Worm (Caenorhabditis elegans) whole organism, L2 larva: Measurements from ENCODE around the gene cyp-44A1.

Source experiments
- C34F6.9 ChIP-seq: fragments of 150-350 bp; optimal IDR thresholded peaks from 2 replicates; lab custom pipeline; 2014; ENCODE audit warnings: missing biosample characterization, missing genetic modification characterization
- R02D3.7 ChIP-seq: fragments of 150-350 bp; optimal IDR thresholded peaks from 2 replicates; lab custom pipeline; 2014; ENCODE audit warnings: missing biosample characterization, missing genetic modification characterization
- ZK546.5 ChIP-seq: sonication (generic microtip); optimal IDR thresholded peaks from 2 replicates; lab custom pipeline; 2017; ENCODE audit warnings: missing biosample characterization, missing genetic modification characterization
- alr-1 ChIP-seq: fragments of 150-350 bp; optimal IDR thresholded peaks from 2 replicates; lab custom pipeline; 2014; ENCODE audit warnings: missing biosample characterization, missing genetic modification characterization
- aly-2 ChIP-seq: fragments of 150-350 bp; optimal IDR thresholded peaks from 2 replicates; lab custom pipeline; 2014; ENCODE audit warnings: missing biosample characterization, missing genetic modification characterization
- blmp-1 ChIP-seq: sonication (generic microtip); optimal IDR thresholded peaks from 2 replicates; lab custom pipeline; 2017; ENCODE audit warnings: missing genetic modification characterization, mild to moderate bottlenecking, missing compliant biosample characterization, antibody characterized with exemption, moderate library complexity; ENCODE audit not compliant: insufficient read depth
- dmd-4 ChIP-seq: sonication (generic microtip); optimal IDR thresholded peaks from 2 replicates; lab custom pipeline; 2017; ENCODE audit warnings: missing biosample characterization, missing genetic modification characterization
- elt-1 ChIP-seq: fragments of 150-350 bp; optimal IDR thresholded peaks from 2 replicates; lab custom pipeline; 2014; ENCODE audit warnings: missing biosample characterization, missing genetic modification characterization
- elt-3 ChIP-seq: sonication (generic microtip); optimal IDR thresholded peaks from 2 replicates; lab custom pipeline; 2017; ENCODE audit warnings: missing biosample characterization, missing genetic modification characterization
- fos-1 ChIP-seq: fragments of 150-350 bp; optimal IDR thresholded peaks from 2 replicates; lab custom pipeline; 2014; ENCODE audit warnings: missing biosample characterization, missing genetic modification characterization
- gmeb-1 ChIP-seq: fragments of 150-350 bp; optimal IDR thresholded peaks from 2 replicates; lab custom pipeline; 2014; ENCODE audit warnings: missing biosample characterization, missing genetic modification characterization
- lin-11 ChIP-seq: fragments of 150-350 bp; sonication (generic microtip); optimal IDR thresholded peaks from 2 replicates; lab custom pipeline; 2014; ENCODE audit warnings: missing biosample characterization, missing genetic modification characterization, inconsistent platforms, mixed read lengths
- lin-39 ChIP-seq: fragments of 150-350 bp; optimal IDR thresholded peaks from 2 replicates; lab custom pipeline; 2014; ENCODE audit warnings: missing biosample characterization, missing genetic modification reagents, missing genetic modification characterization
- lsy-2 ChIP-seq, 2 experiments: fragments of 150-350 bp in 1 of 2; sonication (generic microtip) in 1 of 2; optimal IDR thresholded peaks; 2 replicates each; lab custom pipeline; 2014 to 2017; ENCODE audit warnings: missing biosample characterization in 2 of 2, missing genetic modification characterization in 2 of 2
- mab-5 ChIP-seq: fragments of 150-350 bp; optimal IDR thresholded peaks from 2 replicates; lab custom pipeline; 2014; ENCODE audit warnings: missing biosample characterization, missing genetic modification characterization
- mbf-1 ChIP-seq: sonication (generic microtip); optimal IDR thresholded peaks from 2 replicates; lab custom pipeline; 2017; ENCODE audit warnings: missing biosample characterization, missing genetic modification characterization
- mdl-1 ChIP-seq, 2 experiments: fragments of 150-350 bp in 1 of 2; sonication (generic microtip) in 1 of 2; optimal IDR thresholded peaks; 2 replicates each; lab custom pipeline; 2017; ENCODE audit warnings: missing biosample characterization in 2 of 2, missing genetic modification characterization in 2 of 2
- nhr-10 ChIP-seq: sonication (generic microtip); optimal IDR thresholded peaks from 2 replicates; lab custom pipeline; 2017; ENCODE audit warnings: missing biosample characterization, missing genetic modification characterization
- nhr-11 ChIP-seq: fragments of 150-350 bp; optimal IDR thresholded peaks from 2 replicates; lab custom pipeline; 2014; ENCODE audit warnings: missing biosample characterization, missing genetic modification characterization
- nhr-12 ChIP-seq: fragments of 150-350 bp; optimal IDR thresholded peaks from 2 replicates; lab custom pipeline; 2014; ENCODE audit warnings: missing biosample characterization, missing genetic modification characterization
- nhr-129 ChIP-seq: fragments of 150-350 bp; optimal IDR thresholded peaks from 2 replicates; lab custom pipeline; 2014; ENCODE audit warnings: missing biosample characterization, missing genetic modification characterization
- nhr-21 ChIP-seq: fragments of 150-350 bp; optimal IDR thresholded peaks from 2 replicates; lab custom pipeline; 2014; ENCODE audit warnings: missing biosample characterization, missing genetic modification characterization
- nhr-23 ChIP-seq: fragments of 150-350 bp; optimal IDR thresholded peaks from 2 replicates; lab custom pipeline; 2014; ENCODE audit warnings: missing biosample characterization, missing genetic modification reagents, missing genetic modification characterization
- nhr-237 ChIP-seq: fragments of 150-350 bp; optimal IDR thresholded peaks from 2 replicates; lab custom pipeline; 2014; ENCODE audit warnings: missing biosample characterization, missing genetic modification characterization
- nhr-6 ChIP-seq: fragments of 150-350 bp; optimal IDR thresholded peaks from 2 replicates; lab custom pipeline; 2014; ENCODE audit warnings: missing biosample characterization, missing genetic modification characterization
- nhr-77 ChIP-seq: fragments of 150-350 bp; optimal IDR thresholded peaks from 2 replicates; lab custom pipeline; 2014; ENCODE audit warnings: missing biosample characterization, missing genetic modification characterization
- peb-1 ChIP-seq: fragments of 150-350 bp; optimal IDR thresholded peaks from 2 replicates; lab custom pipeline; 2014; ENCODE audit warnings: missing biosample characterization, missing genetic modification characterization
- sem-4 ChIP-seq: fragments of 150-350 bp; optimal IDR thresholded peaks from 2 replicates; lab custom pipeline; 2014; ENCODE audit warnings: missing biosample characterization, missing genetic modification reagents, missing genetic modification characterization
- sma-9 ChIP-seq, 2 experiments: fragments of 150-350 bp in 1 of 2; sonication (generic microtip) in 1 of 2; optimal IDR thresholded peaks; 2 replicates each; lab custom pipeline; 2014 to 2016; ENCODE audit warnings: missing genetic modification characterization in 2 of 2, mild to moderate bottlenecking in 1 of 2, missing biosample characterization in 1 of 2, missing compliant biosample characterization in 1 of 2, missing genetic modification reagents in 1 of 2, moderate library complexity in 1 of 2
- snpc-4 ChIP-seq: fragments of 150-350 bp; optimal IDR thresholded peaks from 2 replicates; lab custom pipeline; 2014; ENCODE audit warnings: missing biosample characterization, missing genetic modification characterization
- unc-39 ChIP-seq: fragments of 150-350 bp; optimal IDR thresholded peaks from 2 replicates; lab custom pipeline; 2014; ENCODE audit warnings: missing biosample characterization, missing genetic modification characterization
- unc-55 ChIP-seq: fragments of 150-350 bp; sonication (generic microtip); optimal IDR thresholded peaks from 3 replicates; lab custom pipeline; 2014; ENCODE audit warnings: missing biosample characterization, missing genetic modification reagents, missing genetic modification characterization
- ztf-1 ChIP-seq: fragments of 200-800 bp; sonication (Bioruptor generic); conservative IDR thresholded peaks from 2 replicates; pipeline ENCODE4 v1.3.6; 2022; ENCODE audit warnings: missing genetic modification characterization, missing compliant biosample characterization
- ztf-11 ChIP-seq: sonication (generic microtip); optimal IDR thresholded peaks from 2 replicates; lab custom pipeline; 2017; ENCODE audit warnings: missing biosample characterization, missing genetic modification characterization
- ztf-4 ChIP-seq: fragments of 150-350 bp; optimal IDR thresholded peaks from 2 replicates; lab custom pipeline; 2014; ENCODE audit warnings: missing biosample characterization, missing genetic modification characterization

The cyp-44A1 gene

DNA sequence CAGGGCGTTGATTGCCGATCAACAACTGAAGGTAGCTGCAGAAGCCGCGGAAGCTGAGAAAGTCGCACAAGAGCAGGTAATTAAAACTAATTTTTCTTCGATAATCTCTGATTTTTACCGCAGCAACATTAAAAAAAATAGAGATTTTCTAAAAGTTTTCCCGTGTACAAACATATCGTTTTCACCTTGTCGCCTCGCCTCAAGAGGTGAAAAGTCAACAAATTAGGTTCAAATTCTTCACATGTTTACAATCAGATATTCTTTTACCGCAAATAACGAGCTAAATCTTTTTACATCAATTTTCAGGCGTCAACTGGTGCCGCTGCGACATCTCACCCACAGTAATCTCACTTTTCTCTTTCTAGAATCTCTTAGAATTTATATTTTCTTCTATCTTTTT, 28.9 kb upstream of the cyp-44A1 start, which contains the start of gene ilcr-2:
TSS of gene ilcr-2 (plus strand) at position 301 of the 400 bp plus-strand sequence.
- TF ChIP-seq aly-2 (tag; lab: Kevin White, UChicago) (no peak), nhr-12 (no peak), gmeb-1 (tag; lab: Kevin White, UChicago) (no peak), nhr-129 (no peak), mab-5 (tag; lab: Kevin White, UChicago) (no peak), nhr-11 (tag; lab: Kevin White, UChicago) (no peak), sem-4 (tag; lab: Kevin White, UChicago) (no peak), ZK546.5 (tag; lab: Kevin White, UChicago) (no peak), sma-9 (GFP tag; optimal IDR thresholded peaks at IDR 0.05; lab: Kevin White, UChicago) (no peak), sma-9 (tag; optimal IDR thresholded peaks at IDR 0.05; lab: Kevin White, UChicago) (no peak), ztf-11 (no peak), ztf-1 (GFP tag; lab: Robert Waterston, UW) (no peak)

DNA sequence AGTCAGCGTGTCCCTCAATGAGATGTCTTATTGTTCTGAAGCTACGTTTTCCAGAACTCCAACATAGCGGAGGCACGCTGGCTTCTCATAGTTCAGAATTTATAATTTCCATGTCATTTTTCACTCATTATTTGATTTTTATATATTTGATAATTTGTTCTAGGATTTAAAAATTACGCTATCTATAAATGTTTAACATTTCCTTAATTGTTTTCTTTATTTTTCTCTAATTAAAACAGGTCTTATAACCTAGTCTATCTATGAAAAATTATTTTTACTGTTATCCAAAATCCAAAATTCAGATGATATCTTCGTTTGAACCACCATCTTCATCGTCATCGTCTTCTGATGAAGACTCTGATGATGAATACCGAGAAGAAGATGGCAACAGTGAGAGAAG, 25.5 kb upstream of the cyp-44A1 start, which contains the start of gene F56D1.1:
TSS of gene F56D1.1 (plus strand) at position 301 of the 400 bp plus-strand sequence.
- TF ChIP-seq dmd-4 (tag; lab: Kevin White, UChicago) (no peak), nhr-77 (tag; lab: Kevin White, UChicago) (no peak), lin-11 (no peak), unc-39 (tag; lab: Kevin White, UChicago) (no peak), nhr-6 (tag; lab: Kevin White, UChicago) (no peak), nhr-237 (tag; lab: Kevin White, UChicago) (no peak), ZK546.5 (tag; lab: Kevin White, UChicago) (no peak), nhr-21 (no peak), nhr-10 (tag; lab: Kevin White, UChicago) (no peak), nhr-11 (tag; lab: Kevin White, UChicago) (no peak), R02D3.7 (no peak), C34F6.9 (tag; lab: Kevin White, UChicago) (no peak), ztf-4 (no peak), elt-3 (no peak), peb-1 (tag; lab: Kevin White, UChicago) (no peak), mbf-1 (tag; lab: Kevin White, UChicago) (no peak), nhr-23 (tag; lab: Kevin White, UChicago) (no peak)

DNA sequence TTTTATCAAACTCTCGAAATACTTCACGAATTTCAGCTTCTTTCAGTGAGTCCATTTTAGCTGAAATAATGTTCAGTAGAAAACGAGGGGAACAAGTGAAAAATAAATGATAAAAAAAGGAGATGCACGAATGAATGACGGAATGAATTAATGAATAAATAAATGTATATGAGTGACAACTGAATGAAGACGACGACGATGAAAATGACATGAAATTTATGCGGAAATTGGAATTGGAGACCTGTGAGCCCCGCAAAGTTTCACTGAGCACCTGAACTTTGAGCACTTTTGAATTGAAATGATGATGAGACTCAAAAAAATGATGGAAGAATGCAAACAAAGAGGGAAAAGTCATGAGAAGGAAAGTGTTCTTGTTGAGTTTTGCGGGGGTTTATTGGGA, 21.9 kb upstream of the cyp-44A1 start, which contains the start of gene cal-8:
TSS of gene cal-8 (minus strand) at position 60 of the 400 bp plus-strand sequence.
- TF ChIP-seq gmeb-1 (tag; lab: Kevin White, UChicago), result no peak
- no peak for TF ChIP-seq mab-5 (tag; lab: Kevin White, UChicago)
- TF ChIP-seq ztf-1 (GFP tag; lab: Robert Waterston, UW), result no peak
- no peak for TF ChIP-seq mdl-1 (tag; optimal IDR thresholded peaks at IDR 0.05; lab: Kevin White, UChicago)
- no peak for TF ChIP-seq lin-11
- no peak for TF ChIP-seq alr-1 (tag; lab: Kevin White, UChicago)
- TF ChIP-seq elt-1 (tag; lab: Kevin White, UChicago), result no peak
- no peak for TF ChIP-seq lin-39 (tag; lab: Kevin White, UChicago)
- no peak for TF ChIP-seq fos-1 (tag; lab: Kevin White, UChicago)
- no peak for TF ChIP-seq blmp-1 (tag; lab: Kevin White, UChicago)
- TF ChIP-seq, all 48 proteins: peak for 0

DNA sequence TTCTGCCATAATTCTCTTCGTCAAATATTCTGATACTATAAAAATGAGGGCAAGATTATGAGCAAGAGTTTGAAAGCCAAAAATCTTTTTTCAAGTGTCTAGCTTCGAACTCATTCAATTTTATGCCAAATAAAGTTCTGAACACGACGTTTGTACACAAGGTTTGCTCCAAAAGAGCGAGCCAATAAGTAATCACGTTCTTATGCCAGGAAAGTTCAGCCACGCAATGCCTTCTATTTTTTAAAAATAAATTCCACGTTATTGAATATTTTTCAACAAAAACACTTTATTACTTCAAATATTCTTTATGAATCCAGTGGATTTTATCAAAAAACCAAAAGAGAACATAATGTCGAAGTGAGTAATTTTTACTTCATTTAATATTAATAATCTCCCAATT, 16.0 kb upstream of the cyp-44A1 start, which contains the start of gene nep-5:
TSS of gene nep-5 (plus strand) at position 301 of the 400 bp plus-strand sequence.
- TF ChIP-seq blmp-1 (tag; lab: Kevin White, UChicago) (no peak), unc-55 (no peak), nhr-12 (no peak), lsy-2 (tag; optimal IDR thresholded peaks at IDR 0.05; lab: Kevin White, UChicago) (no peak)

DNA sequence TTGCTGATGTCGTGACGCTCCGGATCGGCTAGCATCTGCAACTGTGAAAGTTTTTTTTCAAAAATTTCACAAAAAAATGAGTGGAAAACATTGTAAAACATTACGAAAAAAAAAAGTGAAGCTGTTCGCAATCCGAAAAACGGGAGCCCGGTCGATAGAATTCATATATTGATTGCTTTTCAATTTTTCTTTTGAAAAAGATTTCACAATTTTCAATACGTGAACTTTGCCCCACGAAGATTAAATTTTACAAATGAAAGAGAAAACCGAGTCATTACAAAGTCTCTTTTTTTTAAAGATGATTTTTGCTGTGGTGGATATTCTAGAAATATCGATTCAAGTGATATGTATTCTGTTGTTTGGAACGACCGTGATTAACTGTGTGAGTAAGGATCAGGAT, 9.4 kb upstream of the cyp-44A1 start, which contains the start of gene F12A10.6:
TSS of gene F12A10.6 (minus strand) at position 101 of the 400 bp plus-strand sequence.
- TF ChIP-seq fos-1 (tag; lab: Kevin White, UChicago) (no peak), unc-39 (tag; lab: Kevin White, UChicago) (no peak), sma-9 (GFP tag; optimal IDR thresholded peaks at IDR 0.05; lab: Kevin White, UChicago) (no peak), sma-9 (tag; optimal IDR thresholded peaks at IDR 0.05; lab: Kevin White, UChicago) (no peak), snpc-4 (tag; lab: Kevin White, UChicago) (no peak), nhr-77 (tag; lab: Kevin White, UChicago) (no peak)
